Worm (Caenorhabditis elegans) whole organism, early embryonic: ENCODE results near the gene W09D6.5.

Experiments used
- B0310.2 ChIP-seq: sonication (generic microtip); optimal IDR thresholded peaks from 2 replicates; lab custom pipeline; 2016; ENCODE audit warnings: mild to moderate bottlenecking, missing genetic modification characterization, missing compliant biosample characterization
- F13C5.2 ChIP-seq: sonication (generic microtip); optimal IDR thresholded peaks from 2 replicates; lab custom pipeline; 2017; ENCODE audit warnings: mild to moderate bottlenecking, missing genetic modification characterization, inconsistent platforms, missing compliant biosample characterization
- aly-1 ChIP-seq: sonication (generic microtip); optimal IDR thresholded peaks from 2 replicates; lab custom pipeline; 2016; ENCODE audit warnings: missing genetic modification characterization, missing compliant biosample characterization
- ama-1 ChIP-seq: fragments of 150-350 bp; optimal IDR thresholded peaks from 2 replicates; lab custom pipeline; 2014
- ceh-36 ChIP-seq: sonication (generic microtip); optimal IDR thresholded peaks from 2 replicates; lab custom pipeline; 2016; ENCODE audit warnings: missing genetic modification characterization, inconsistent platforms, missing compliant biosample characterization
- ets-7 ChIP-seq: sonication (generic microtip); optimal IDR thresholded peaks from 2 replicates; lab custom pipeline; 2016; ENCODE audit warnings: missing genotype, missing genetic modification characterization, missing compliant biosample characterization
- flt-1 ChIP-seq: fragments of 200-800 bp; sonication (Bioruptor generic); IDR thresholded peaks from 2 replicates; pipeline ENCODE4 v1.3.6; 2022; ENCODE audit warnings: missing genetic modification characterization, missing compliant biosample characterization
- hmbx-1 ChIP-seq: sonication (generic microtip); optimal IDR thresholded peaks from 2 replicates; lab custom pipeline; 2016; ENCODE audit warnings: mild to moderate bottlenecking, missing genetic modification characterization, missing compliant biosample characterization
- hnd-1 ChIP-seq: sonication (generic microtip); optimal IDR thresholded peaks from 2 replicates; lab custom pipeline; 2016; ENCODE audit warnings: missing genetic modification characterization, missing compliant biosample characterization
- scrt-1 ChIP-seq: fragments of 200-800 bp; sonication (Bioruptor generic); IDR thresholded peaks from 2 replicates; pipeline ENCODE4 v1.3.6; 2022; ENCODE audit warnings: missing genetic modification characterization, missing compliant biosample characterization
- sea-1 ChIP-seq: fragments of 200-800 bp; sonication (Bioruptor generic); conservative IDR thresholded peaks from 2 replicates; pipeline ENCODE4 v1.3.6; 2022; ENCODE audit warnings: missing genetic modification characterization, missing compliant biosample characterization
- tbx-11 ChIP-seq: fragments of 200-800 bp; sonication (Bioruptor generic); IDR thresholded peaks from 2 replicates; pipeline ENCODE4 v1.3.6; 2022; ENCODE audit warnings: missing genetic modification characterization, missing compliant biosample characterization
- tbx-37 ChIP-seq: fragments of 200-800 bp; sonication (Bioruptor generic); conservative IDR thresholded peaks from 2 replicates; pipeline ENCODE4 v1.3.6; 2022; ENCODE audit warnings: missing genetic modification reagents, missing genetic modification characterization, missing compliant biosample characterization
- tra-4 ChIP-seq: sonication (generic microtip); optimal IDR thresholded peaks from 2 replicates; lab custom pipeline; 2017; ENCODE audit warnings: missing genetic modification characterization, missing compliant biosample characterization

DNA sequence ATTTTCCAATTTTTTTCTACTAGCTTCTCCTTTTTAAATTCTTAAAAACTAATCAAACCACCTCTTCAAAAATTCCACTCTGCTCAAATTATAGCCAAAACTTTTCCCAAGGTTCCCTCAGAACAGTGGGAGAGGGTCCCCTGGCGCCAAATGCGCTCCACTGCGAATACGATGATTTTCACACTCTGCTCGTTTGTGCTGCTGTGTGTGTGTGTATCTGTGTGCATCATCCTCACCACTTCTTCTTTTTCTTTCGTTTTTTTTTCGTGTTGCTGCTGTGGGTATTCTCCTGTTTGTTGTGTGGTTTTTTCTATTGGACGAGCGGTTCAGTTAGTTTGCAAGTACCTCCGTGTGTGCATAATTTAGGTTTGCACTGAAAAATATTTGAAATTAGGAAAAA lies 49.0 kb upstream of the W09D6.5 start:
- TF ChIP-seq B0310.2 (tag; lab: Kevin White, UChicago) (no peak), ama-1 (lab: Kevin White, UChicago) (no peak), hnd-1 (tag; lab: Kevin White, UChicago) (no peak), hmbx-1 (tag; lab: Kevin White, UChicago) (no peak), aly-1 (tag; lab: Kevin White, UChicago) (no peak), tra-4 (tag; lab: Kevin White, UChicago) (no peak), scrt-1 (GFP tag; lab: Robert Waterston, UW) (no peak), tbx-37 (GFP tag; lab: Robert Waterston, UW) (no peak), ceh-36 (tag; lab: Kevin White, UChicago) (no peak), F13C5.2 (tag; lab: Kevin White, UChicago) (no peak), ets-7 (tag; lab: Kevin White, UChicago) (no peak), flt-1 (no peak), sea-1 (no peak), tbx-11 (GFP tag; lab: Robert Waterston, UW) (no peak)
